Worm (Caenorhabditis elegans): ENCODE measurements around the gene C50B6.9.

DNA sequence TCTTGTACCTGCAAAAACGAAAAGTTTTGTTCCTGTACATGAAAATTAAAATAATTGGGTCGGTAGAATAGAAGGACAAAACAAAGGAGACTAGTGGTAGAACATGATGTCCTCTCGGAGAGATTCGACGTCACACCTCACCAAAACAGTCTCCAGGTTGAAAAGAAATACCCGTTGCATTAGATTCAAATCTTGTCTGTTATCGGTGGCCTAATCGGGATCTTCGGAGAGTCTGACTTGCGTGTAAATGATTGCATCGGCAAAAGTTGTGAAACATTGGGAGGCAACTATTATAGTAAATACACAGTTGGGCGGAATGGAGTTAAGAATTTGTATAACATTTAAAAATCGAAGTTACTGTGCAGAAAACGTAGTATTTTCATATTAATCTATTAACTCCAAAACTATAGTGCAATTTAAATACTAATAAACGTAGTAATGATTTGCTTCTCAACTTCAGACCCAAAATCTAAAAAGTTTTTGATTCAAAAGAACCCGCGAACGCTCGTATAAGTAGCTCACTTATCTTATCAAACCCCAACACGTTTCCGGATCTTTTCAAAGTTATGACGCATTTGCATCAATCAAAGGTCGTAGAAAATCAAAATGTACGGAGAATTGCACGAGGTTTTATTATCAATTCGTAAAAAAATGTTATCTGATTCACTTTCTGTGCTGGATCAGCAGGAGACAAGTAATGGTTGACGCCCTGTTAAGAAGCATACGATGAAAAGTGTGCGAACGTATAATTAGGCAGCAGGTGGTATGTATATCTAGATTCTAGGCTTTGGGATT lies 2.6 kb upstream of the C50B6.9 start, which contains the start of gene nhr-168:
- TF ChIP-seq cog-1 (tag; optimal IDR thresholded peaks at IDR 0.05): no peak
- TF ChIP-seq klf-2 (GFP tag; conservative IDR thresholded peaks at IDR 0.05): no peak
- TF ChIP-seq T22C8.4 (GFP tag; IDR thresholded peaks at IDR 0.05): no peak
- TF ChIP-seq med-1 (GFP tag; optimal IDR thresholded peaks at IDR 0.05; ENCODE audit: insufficient read depth): no peak
- no peak for TF ChIP-seq ztf-23 (GFP tag; IDR thresholded peaks at IDR 0.05)

Data from whole organism, midembryonic.